Worm (Caenorhabditis elegans): ENCODE results near the gene fut-3.

fut-3 gene

DNA sequence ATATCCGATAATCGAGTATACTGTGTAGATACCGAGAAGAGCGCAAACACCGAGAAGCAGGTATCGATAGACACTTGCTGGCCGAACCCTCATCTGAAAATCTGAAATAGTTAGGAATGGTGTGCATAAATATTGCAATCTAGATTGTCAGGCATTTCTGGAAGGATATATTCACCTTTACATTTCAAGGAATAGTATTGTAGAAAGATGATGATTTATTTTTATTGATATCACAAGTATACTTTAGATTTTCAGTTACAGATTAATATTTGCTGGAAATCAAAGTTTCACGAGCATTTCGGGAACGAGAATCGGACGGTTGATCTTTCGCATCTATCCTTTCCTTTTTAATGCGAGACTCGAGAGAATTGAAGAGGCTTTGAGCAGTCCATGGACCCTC, at the start of gene fut-3:
fut-3 (minus strand) TSS at position 101 of the 400 bp plus-strand sequence.
- TF ChIP-seq elt-1 (tag; optimal IDR thresholded peaks at IDR 0.05) (no peak), zag-1 (tag; optimal IDR thresholded peaks at IDR 0.05) (no peak), egl-27 (tag; optimal IDR thresholded peaks at IDR 0.05) (no peak), pqm-1 (tag; optimal IDR thresholded peaks at IDR 0.05) (no peak), jun-1 (tag; optimal IDR thresholded peaks at IDR 0.05) (no peak), nhr-77 (tag; optimal IDR thresholded peaks at IDR 0.05) (no peak), fkh-2 (tag; optimal IDR thresholded peaks at IDR 0.05) (no peak), elt-3 (tag; optimal IDR thresholded peaks at IDR 0.05) (no peak), aly-2 (tag; optimal IDR thresholded peaks at IDR 0.05) (no peak), skn-1 (tag; optimal IDR thresholded peaks at IDR 0.05) (no peak), elt-2 (tag; optimal IDR thresholded peaks at IDR 0.05) (no peak), ztf-4 (tag; optimal IDR thresholded peaks at IDR 0.05) (no peak), eor-1 (tag; optimal IDR thresholded peaks at IDR 0.05) (no peak), nhr-43 (tag; optimal IDR thresholded peaks at IDR 0.05; ENCODE audit: poor library complexity, severe bottlenecking) (no peak), ceh-16 (tag; optimal IDR thresholded peaks at IDR 0.05) (no peak), nhr-67 (tag; optimal IDR thresholded peaks at IDR 0.05) (no peak), hmg-11 (tag; optimal IDR thresholded peaks at IDR 0.05) (no peak)

DNA sequence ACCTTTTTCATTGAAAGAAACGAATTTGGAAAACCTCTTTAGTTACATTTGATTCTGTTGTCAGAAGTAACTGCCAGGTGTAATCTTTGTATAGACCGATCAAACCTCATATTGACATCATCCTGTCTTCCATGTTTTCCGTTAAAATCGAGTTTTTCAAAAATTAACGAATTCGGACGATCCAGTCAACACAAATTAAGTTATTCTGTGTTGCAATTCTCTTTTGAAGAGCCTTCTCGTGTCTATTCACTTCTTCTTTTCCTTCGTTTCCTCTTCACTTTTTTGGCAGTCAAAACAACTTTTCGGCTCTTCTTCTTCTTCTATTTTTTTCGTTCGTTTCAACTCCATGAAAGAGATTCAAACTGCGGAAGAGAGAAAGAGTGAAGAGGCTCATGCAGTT, 48.6 kb upstream of the fut-3 start:
- TF ChIP-seq nfya-1 (tag; optimal IDR thresholded peaks at IDR 0.05; ENCODE audit: insufficient read depth) (peak; percentile 18), jun-1 (tag; optimal IDR thresholded peaks at IDR 0.05) (no peak), fkh-10 (GFP tag; optimal IDR thresholded peaks at IDR 0.05) (peak; percentile 95)

DNA sequence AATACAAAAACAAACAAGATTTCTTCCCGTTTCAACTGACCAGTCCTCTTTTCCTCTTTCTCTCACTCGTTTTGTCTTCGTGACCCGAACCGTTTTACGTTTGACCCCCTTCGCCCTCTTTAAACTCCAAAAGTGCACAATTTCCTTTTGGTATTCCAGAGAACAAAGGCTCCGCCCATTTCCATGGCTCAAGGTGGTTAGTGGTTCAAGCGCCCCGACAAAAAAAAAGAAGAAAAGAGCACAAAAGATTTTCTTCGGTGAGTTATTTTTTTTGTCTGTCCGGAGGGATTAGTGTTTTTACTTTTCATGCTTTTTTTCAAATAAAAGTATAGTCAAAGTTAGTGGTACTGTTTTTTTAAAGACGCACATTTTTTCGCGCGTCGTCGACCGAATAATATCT, 48.0 kb upstream of the fut-3 start, which contains the start of gene osta-2:
osta-2 (plus strand) TSS at position 160 of the 400 bp plus-strand sequence.
- TF ChIP-seq egl-5 (tag; optimal IDR thresholded peaks at IDR 0.05) (peak; percentile 6), ztf-4 (tag; optimal IDR thresholded peaks at IDR 0.05) (no peak), nfya-1 (tag; optimal IDR thresholded peaks at IDR 0.05; ENCODE audit: insufficient read depth) (peak; percentile 41), pha-4 (tag; optimal IDR thresholded peaks at IDR 0.05) (peak; percentile 25)

DNA sequence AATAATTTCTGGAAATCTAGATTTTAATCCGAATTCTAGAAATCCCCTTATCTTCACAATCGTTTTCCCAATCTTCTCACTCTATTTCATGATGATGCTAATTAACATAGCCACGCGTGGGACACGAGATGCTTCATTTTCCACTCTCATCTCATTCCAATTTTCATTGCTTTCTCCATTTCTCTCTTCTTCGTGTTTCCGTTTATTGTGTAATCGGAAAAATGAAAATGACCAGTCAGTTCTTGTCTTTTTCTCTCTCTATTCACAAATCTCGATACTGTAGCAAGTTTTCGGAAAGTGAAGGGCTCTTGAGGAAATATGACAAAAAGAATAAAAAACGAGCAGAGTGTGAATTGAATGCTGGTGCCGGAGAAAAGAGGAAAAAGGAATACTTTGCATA, 44.9 kb upstream of the fut-3 start:
- TF ChIP-seq nhr-12 (tag; optimal IDR thresholded peaks at IDR 0.05): no peak
- peak; percentile 6 for TF ChIP-seq egl-5 (tag; optimal IDR thresholded peaks at IDR 0.05)

DNA sequence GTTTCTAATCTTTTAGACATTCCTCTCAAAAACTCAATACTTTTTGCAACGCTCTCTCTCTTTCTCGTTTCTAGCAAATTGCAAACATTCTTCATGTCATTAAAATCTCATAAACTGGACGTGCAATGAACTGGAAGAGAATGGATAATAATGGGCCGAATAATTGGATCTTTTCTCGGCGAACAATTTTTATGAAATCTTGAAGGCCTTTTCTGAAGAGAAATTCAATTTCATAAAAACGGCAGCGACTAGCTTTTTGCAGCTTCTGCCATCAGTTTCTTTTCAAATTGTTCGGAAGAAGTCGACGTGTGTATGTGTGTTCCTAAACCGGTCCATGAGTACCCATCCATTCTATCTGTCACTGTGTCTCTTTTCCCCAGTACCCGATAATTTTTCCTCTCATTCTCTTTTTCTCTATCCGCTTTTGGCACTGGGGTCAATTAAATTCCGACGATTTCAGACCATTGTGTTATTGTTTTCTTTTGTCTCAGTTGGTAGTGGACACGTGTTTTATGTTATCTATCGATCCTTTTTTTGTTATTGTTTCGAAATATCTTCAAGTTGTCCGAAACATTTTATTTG, 43.1 kb upstream of the fut-3 start:
- TF ChIP-seq lin-15B (tag; optimal IDR thresholded peaks at IDR 0.05) (no peak), jun-1 (tag; optimal IDR thresholded peaks at IDR 0.05) (no peak), zag-1 (tag; optimal IDR thresholded peaks at IDR 0.05) (no peak), ZK546.5 (tag; optimal IDR thresholded peaks at IDR 0.05) (no peak), mdl-1 (tag; optimal IDR thresholded peaks at IDR 0.05) (no peak), skn-1 (tag; optimal IDR thresholded peaks at IDR 0.05) (no peak), daf-12 (tag; optimal IDR thresholded peaks at IDR 0.05) (no peak), aly-2 (tag; optimal IDR thresholded peaks at IDR 0.05) (no peak), fkh-2 (tag; optimal IDR thresholded peaks at IDR 0.05) (no peak), R02D3.7 (tag; optimal IDR thresholded peaks at IDR 0.05) (no peak), ceh-82 (tag; optimal IDR thresholded peaks at IDR 0.05) (no peak), lsy-12 (tag; optimal IDR thresholded peaks at IDR 0.05) (no peak), ceh-16 (tag; optimal IDR thresholded peaks at IDR 0.05) (no peak), nhr-25 (tag; optimal IDR thresholded peaks at IDR 0.05) (peak; percentile 62), ama-1 (optimal IDR thresholded peaks at IDR 0.05) (no peak), lin-39 (tag; optimal IDR thresholded peaks at IDR 0.05) (no peak), ceh-28 (tag; optimal IDR thresholded peaks at IDR 0.05) (no peak), snpc-4 (tag; optimal IDR thresholded peaks at IDR 0.05) (peak; percentile 11), nhr-237 (tag; optimal IDR thresholded peaks at IDR 0.05) (no peak), nhr-12 (tag; optimal IDR thresholded peaks at IDR 0.05) (no peak), nfya-1 (tag; optimal IDR thresholded peaks at IDR 0.05; ENCODE audit: insufficient read depth) (no peak), unc-39 (tag; optimal IDR thresholded peaks at IDR 0.05) (no peak), mml-1 (tag; optimal IDR thresholded peaks at IDR 0.05) (no peak), egl-27 (tag; optimal IDR thresholded peaks at IDR 0.05) (no peak), fos-1 (tag; optimal IDR thresholded peaks at IDR 0.05) (no peak), egl-5 (tag; optimal IDR thresholded peaks at IDR 0.05) (peak; percentile 91), ztf-11 (tag; optimal IDR thresholded peaks at IDR 0.05) (no peak), sea-2 (GFP tag; optimal IDR thresholded peaks at IDR 0.05) (no peak), hmg-11 (tag; optimal IDR thresholded peaks at IDR 0.05) (peak; percentile 30), unc-62 (GFP tag; optimal IDR thresholded peaks at IDR 0.05) (no peak), nhr-23 (tag; optimal IDR thresholded peaks at IDR 0.05) (peak; percentile 13)
